Worm (Caenorhabditis elegans) whole organism, L2 larva: ENCODE results near the gene clec-246.

Experiments used
- aly-2 ChIP-seq: fragments of 150-350 bp; optimal IDR thresholded peaks from 2 replicates; lab custom pipeline; 2014; ENCODE audit warnings: missing biosample characterization, missing genetic modification characterization
- elt-3 ChIP-seq: sonication (generic microtip); optimal IDR thresholded peaks from 2 replicates; lab custom pipeline; 2017; ENCODE audit warnings: missing biosample characterization, missing genetic modification characterization

DNA sequence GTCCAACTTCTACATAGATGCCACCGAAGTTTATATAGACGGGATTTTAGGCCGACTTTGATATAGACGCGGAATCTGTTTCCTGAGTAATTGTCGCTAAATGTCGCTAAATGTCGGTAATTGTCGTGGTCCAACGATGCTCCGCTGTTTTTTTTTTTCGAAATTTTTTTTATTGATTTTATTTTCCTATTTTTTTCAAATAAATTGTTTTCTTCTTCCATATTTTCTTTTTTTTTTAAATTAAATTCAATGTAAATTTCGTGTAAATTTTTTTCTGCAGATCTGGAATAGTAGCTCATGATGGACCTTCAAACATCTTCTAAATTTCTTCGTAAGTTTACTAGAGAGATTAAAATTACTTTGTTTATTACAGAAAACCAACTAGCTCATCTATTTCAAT is 4.4 kb upstream of the clec-246 start, which contains the start of gene C31G12.3:
- TF ChIP-seq elt-3 (tag; lab: Kevin White, UChicago) (no peak), aly-2 (tag; lab: Kevin White, UChicago) (no peak)
